Worm (Caenorhabditis elegans): ENCODE data around the gene nspc-17.

DNA sequence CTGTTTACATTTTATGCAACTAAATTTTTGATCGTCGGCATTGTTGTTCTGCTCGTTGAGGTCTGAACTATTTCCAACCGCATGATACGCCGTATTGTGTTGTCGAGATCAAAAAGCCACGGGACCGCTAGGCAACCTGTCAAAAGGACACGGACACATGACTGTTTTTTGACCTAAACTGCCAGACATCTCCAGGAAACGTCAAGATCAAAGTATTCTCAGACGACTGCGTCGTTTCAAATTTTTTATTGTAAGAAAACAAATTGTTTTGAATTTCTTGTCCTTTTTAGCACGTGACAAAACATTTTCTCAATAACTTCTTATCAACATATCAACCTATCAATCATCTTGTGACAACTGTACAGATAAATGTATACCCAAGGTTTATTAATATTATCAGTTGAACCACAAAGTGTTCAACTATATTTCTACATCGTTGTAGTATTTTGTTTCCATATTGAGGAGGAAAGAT is 22.8 kb downstream of the nspc-17 start:
- TF ChIP-seq dao-5 (tag; optimal IDR thresholded peaks at IDR 0.05) (no peak), him-1 (tag; optimal IDR thresholded peaks at IDR 0.05) (no peak)

Measured in whole organism, L4/young adult.